Fruit fly (Drosophila melanogaster): Measurements from ENCODE around the gene Cyp28c1.

DNA sequence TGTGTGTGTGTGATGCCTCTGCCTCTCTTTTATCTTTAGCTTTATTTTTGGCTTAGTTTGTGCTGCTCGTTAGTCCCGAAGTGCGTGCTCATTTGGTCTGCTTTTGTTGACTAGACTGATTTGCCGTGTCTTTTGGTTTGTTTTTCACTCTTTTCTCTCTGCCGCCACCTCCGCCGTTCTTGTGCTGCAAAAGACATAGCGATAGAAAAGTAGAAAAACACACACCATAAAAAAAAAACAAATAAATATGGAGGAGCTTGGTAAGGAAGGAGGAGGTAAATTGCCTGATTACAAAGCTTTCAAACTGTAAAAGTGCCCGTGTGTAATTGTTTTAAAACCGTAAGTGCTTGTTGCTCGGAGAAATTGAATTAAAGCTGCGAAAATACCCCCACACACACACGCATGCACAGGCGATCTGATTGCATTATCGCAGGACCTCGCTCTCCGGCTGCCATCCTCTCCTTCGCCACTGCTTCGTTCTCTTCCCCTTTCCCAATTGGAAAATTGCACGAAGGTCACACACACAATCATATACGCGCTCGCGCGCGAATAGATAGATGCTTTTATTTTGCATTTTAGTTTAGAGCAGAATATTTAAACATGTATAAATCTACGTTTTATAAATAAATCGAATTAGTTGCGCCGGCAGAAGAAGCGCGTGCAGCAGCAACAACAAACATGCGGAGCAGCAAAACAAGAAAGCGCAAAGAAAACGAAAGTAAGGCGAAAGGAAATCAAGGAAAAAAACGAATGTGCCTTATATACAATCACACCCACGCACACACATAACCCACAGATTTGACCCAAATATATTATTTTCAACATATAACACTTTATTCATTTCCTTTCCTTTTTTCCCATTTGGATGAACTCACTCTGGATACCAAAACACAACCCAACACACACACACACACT, 23.8 kb upstream of the Cyp28c1 start:
- TF ChIP-seq CTCF (optimal IDR thresholded peaks at IDR 0.05) = no peak
- TF ChIP-seq CG8478 (optimal IDR thresholded peaks at IDR 0.05) = no peak

Measured in S2 (cell line).